Worm (Caenorhabditis elegans) whole organism, L2 larva: ENCODE measurements around the gene acbp-5.

Experiments
- aly-2 ChIP-seq: fragments of 150-350 bp; optimal IDR thresholded peaks from 2 replicates; lab custom pipeline; 2014; ENCODE audit warnings: missing biosample characterization, missing genetic modification characterization
- ceh-16 ChIP-seq: fragments of 150-350 bp; optimal IDR thresholded peaks from 2 replicates; lab custom pipeline; 2014; ENCODE audit warnings: missing biosample characterization, missing genetic modification characterization
- egl-27 ChIP-seq: sonication (generic microtip); optimal IDR thresholded peaks from 3 replicates; lab custom pipeline; 2017; ENCODE audit warnings: missing biosample characterization, missing genetic modification reagents, missing genetic modification characterization
- elt-1 ChIP-seq: fragments of 150-350 bp; optimal IDR thresholded peaks from 2 replicates; lab custom pipeline; 2014; ENCODE audit warnings: missing biosample characterization, missing genetic modification characterization
- lin-11 ChIP-seq: fragments of 150-350 bp; sonication (generic microtip); optimal IDR thresholded peaks from 2 replicates; lab custom pipeline; 2014; ENCODE audit warnings: missing biosample characterization, missing genetic modification characterization, inconsistent platforms, mixed read lengths
- mdl-1 ChIP-seq, 2 experiments: fragments of 150-350 bp in 1 of 2; sonication (generic microtip) in 1 of 2; optimal IDR thresholded peaks; 2 replicates each; lab custom pipeline; 2017; ENCODE audit warnings: missing biosample characterization in 2 of 2, missing genetic modification characterization in 2 of 2
- nhr-11 ChIP-seq: fragments of 150-350 bp; optimal IDR thresholded peaks from 2 replicates; lab custom pipeline; 2014; ENCODE audit warnings: missing biosample characterization, missing genetic modification characterization
- nhr-237 ChIP-seq: fragments of 150-350 bp; optimal IDR thresholded peaks from 2 replicates; lab custom pipeline; 2014; ENCODE audit warnings: missing biosample characterization, missing genetic modification characterization
- nhr-77 ChIP-seq: fragments of 150-350 bp; optimal IDR thresholded peaks from 2 replicates; lab custom pipeline; 2014; ENCODE audit warnings: missing biosample characterization, missing genetic modification characterization
- unc-39 ChIP-seq: fragments of 150-350 bp; optimal IDR thresholded peaks from 2 replicates; lab custom pipeline; 2014; ENCODE audit warnings: missing biosample characterization, missing genetic modification characterization
- unc-62 ChIP-seq: fragments of 150-350 bp; optimal IDR thresholded peaks from 2 replicates; lab custom pipeline; 2014; ENCODE audit warnings: missing biosample characterization, missing genetic modification reagents, missing genetic modification characterization
- ztf-4 ChIP-seq: fragments of 150-350 bp; optimal IDR thresholded peaks from 2 replicates; lab custom pipeline; 2014; ENCODE audit warnings: missing biosample characterization, missing genetic modification characterization

ce11 chrIII:13630708-13631107, 10.8 kb downstream of the acbp-5 start, which contains the start of gene arrd-17:
- TF ChIP-seq aly-2 (tag; lab: Kevin White, UChicago): no peak
- no peak for TF ChIP-seq unc-62 (GFP tag; lab: Kevin White, UChicago)
- TF ChIP-seq nhr-11 (tag; lab: Kevin White, UChicago): no peak
- no peak for TF ChIP-seq mdl-1 (tag; optimal IDR thresholded peaks at IDR 0.05; lab: Kevin White, UChicago)
- no peak for TF ChIP-seq unc-39 (tag; lab: Kevin White, UChicago)
- no peak for TF ChIP-seq egl-27 (tag; lab: Kevin White, UChicago)
- TF ChIP-seq lin-11 (tag; lab: Kevin White, UChicago): no peak
- TF ChIP-seq ceh-16 (tag; lab: Kevin White, UChicago): no peak
- no peak for TF ChIP-seq nhr-77 (tag; lab: Kevin White, UChicago)
- TF ChIP-seq elt-1: no peak
- no peak for TF ChIP-seq nhr-237 (tag; lab: Kevin White, UChicago)
- no peak for TF ChIP-seq ztf-4 (tag; lab: Kevin White, UChicago)
